Worm (Caenorhabditis elegans) whole organism, midembryonic: ENCODE data around the gene abi-1.

Experiments used
- T22C8.4 ChIP-seq: fragments of 200-800 bp; sonication (Bioruptor generic); IDR thresholded peaks from 2 replicates; pipeline ENCODE4 v1.3.6; 2022; ENCODE audit warnings: missing genetic modification characterization, missing compliant biosample characterization
- cog-1 ChIP-seq: sonication (generic microtip); optimal IDR thresholded peaks from 2 replicates; lab custom pipeline; 2016; ENCODE audit warnings: missing genetic modification characterization, missing compliant biosample characterization
- flt-1 ChIP-seq: fragments of 200-800 bp; sonication (Bioruptor generic); IDR thresholded peaks from 2 replicates; pipeline ENCODE4 v1.3.6; 2022; ENCODE audit warnings: missing genetic modification characterization, missing compliant biosample characterization
- klf-2 ChIP-seq: fragments of 200-800 bp; sonication (Bioruptor generic); conservative IDR thresholded peaks from 2 replicates; pipeline ENCODE4 v1.3.6; 2022; ENCODE audit warnings: missing genetic modification reagents, missing genetic modification characterization, missing compliant biosample characterization
- med-1 ChIP-seq: sonication (generic microtip); optimal IDR thresholded peaks from 2 replicates; lab custom pipeline; 2017; ENCODE audit warnings: missing genetic modification characterization, mild to moderate bottlenecking, missing compliant biosample characterization, antibody characterized with exemption, missing genetic modification reagents; ENCODE audit not compliant: insufficient read depth
- ref-1 ChIP-seq: fragments of 200-800 bp; sonication (Bioruptor generic); conservative IDR thresholded peaks from 2 replicates; pipeline ENCODE4 v1.3.6; 2022; ENCODE audit warnings: missing genetic modification reagents, missing genetic modification characterization, missing compliant biosample characterization
- ztf-23 ChIP-seq: fragments of 200-800 bp; sonication (Bioruptor generic); IDR thresholded peaks from 2 replicates; pipeline ENCODE4 v1.3.6; 2022; ENCODE audit warnings: missing genetic modification reagents, missing genetic modification characterization, missing compliant biosample characterization
- ztf-29 ChIP-seq: fragments of 200-800 bp; sonication (Bioruptor generic); IDR thresholded peaks from 2 replicates; pipeline ENCODE4 v1.3.6; 2022; ENCODE audit warnings: missing genetic modification reagents, missing genetic modification characterization, missing compliant biosample characterization

ce11 chrIII:5701491-5701890, 9.0 kb upstream of the abi-1 start:
- no peak for TF ChIP-seq flt-1 (GFP tag; lab: Robert Waterston, UW)
- TF ChIP-seq med-1 (GFP tag; lab: Kevin White, UChicago): no peak
- TF ChIP-seq klf-2 (GFP tag; lab: Robert Waterston, UW): no peak
- no peak for TF ChIP-seq ztf-29 (GFP tag; lab: Robert Waterston, UW)
- TF ChIP-seq ref-1 (GFP tag; lab: Robert Waterston, UW): no peak
- no peak for TF ChIP-seq T22C8.4
- no peak for TF ChIP-seq ztf-23 (GFP tag; lab: Robert Waterston, UW)
- TF ChIP-seq cog-1 (tag; lab: Kevin White, UChicago): no peak
